Worm (Caenorhabditis elegans) whole organism, L2 larva: Measurements from ENCODE around the gene otpl-3.

ENCODE experiments used
- C34F6.9 ChIP-seq: fragments of 150-350 bp; optimal IDR thresholded peaks from 2 replicates; lab custom pipeline; 2014; ENCODE audit warnings: missing biosample characterization, missing genetic modification characterization
- F13H6.1 ChIP-seq: sonication (generic microtip); optimal IDR thresholded peaks from 2 replicates; lab custom pipeline; 2016; ENCODE audit warnings: missing genetic modification characterization, missing compliant biosample characterization
- ZK546.5 ChIP-seq: sonication (generic microtip); optimal IDR thresholded peaks from 2 replicates; lab custom pipeline; 2017; ENCODE audit warnings: missing biosample characterization, missing genetic modification characterization
- alr-1 ChIP-seq: fragments of 150-350 bp; optimal IDR thresholded peaks from 2 replicates; lab custom pipeline; 2014; ENCODE audit warnings: missing biosample characterization, missing genetic modification characterization
- ama-1 ChIP-seq: fragments of 150-350 bp; optimal IDR thresholded peaks from 2 replicates; lab custom pipeline; 2018; ENCODE audit warnings: inconsistent platforms
- blmp-1 ChIP-seq: sonication (generic microtip); optimal IDR thresholded peaks from 2 replicates; lab custom pipeline; 2017; ENCODE audit warnings: missing genetic modification characterization, mild to moderate bottlenecking, missing compliant biosample characterization, antibody characterized with exemption, moderate library complexity; ENCODE audit not compliant: insufficient read depth
- ceh-16 ChIP-seq: fragments of 150-350 bp; optimal IDR thresholded peaks from 2 replicates; lab custom pipeline; 2014; ENCODE audit warnings: missing biosample characterization, missing genetic modification characterization
- ceh-82 ChIP-seq: fragments of 150-350 bp; optimal IDR thresholded peaks from 2 replicates; lab custom pipeline; 2014; ENCODE audit warnings: missing biosample characterization, missing genetic modification characterization
- dmd-4 ChIP-seq: sonication (generic microtip); optimal IDR thresholded peaks from 2 replicates; lab custom pipeline; 2017; ENCODE audit warnings: missing biosample characterization, missing genetic modification characterization
- egl-27 ChIP-seq: sonication (generic microtip); optimal IDR thresholded peaks from 3 replicates; lab custom pipeline; 2017; ENCODE audit warnings: missing biosample characterization, missing genetic modification reagents, missing genetic modification characterization
- elt-1 ChIP-seq: fragments of 150-350 bp; optimal IDR thresholded peaks from 2 replicates; lab custom pipeline; 2014; ENCODE audit warnings: missing biosample characterization, missing genetic modification characterization
- elt-3 ChIP-seq: sonication (generic microtip); optimal IDR thresholded peaks from 2 replicates; lab custom pipeline; 2017; ENCODE audit warnings: missing biosample characterization, missing genetic modification characterization
- gmeb-1 ChIP-seq: fragments of 150-350 bp; optimal IDR thresholded peaks from 2 replicates; lab custom pipeline; 2014; ENCODE audit warnings: missing biosample characterization, missing genetic modification characterization
- lin-13 ChIP-seq: fragments of 150-350 bp; optimal IDR thresholded peaks from 2 replicates; lab custom pipeline; 2014; ENCODE audit warnings: missing biosample characterization, missing genetic modification reagents, missing genetic modification characterization
- lin-39 ChIP-seq: fragments of 150-350 bp; optimal IDR thresholded peaks from 2 replicates; lab custom pipeline; 2014; ENCODE audit warnings: missing biosample characterization, missing genetic modification reagents, missing genetic modification characterization
- lsy-2 ChIP-seq, 2 experiments: fragments of 150-350 bp in 1 of 2; sonication (generic microtip) in 1 of 2; optimal IDR thresholded peaks; 2 replicates each; lab custom pipeline; 2014 to 2017; ENCODE audit warnings: missing biosample characterization in 2 of 2, missing genetic modification characterization in 2 of 2
- mdl-1 ChIP-seq, 2 experiments: fragments of 150-350 bp in 1 of 2; sonication (generic microtip) in 1 of 2; optimal IDR thresholded peaks; 2 replicates each; lab custom pipeline; 2017; ENCODE audit warnings: missing biosample characterization in 2 of 2, missing genetic modification characterization in 2 of 2
- nhr-10 ChIP-seq: sonication (generic microtip); optimal IDR thresholded peaks from 2 replicates; lab custom pipeline; 2017; ENCODE audit warnings: missing biosample characterization, missing genetic modification characterization
- nhr-129 ChIP-seq: fragments of 150-350 bp; optimal IDR thresholded peaks from 2 replicates; lab custom pipeline; 2014; ENCODE audit warnings: missing biosample characterization, missing genetic modification characterization
- nhr-237 ChIP-seq: fragments of 150-350 bp; optimal IDR thresholded peaks from 2 replicates; lab custom pipeline; 2014; ENCODE audit warnings: missing biosample characterization, missing genetic modification characterization
- nhr-6 ChIP-seq: fragments of 150-350 bp; optimal IDR thresholded peaks from 2 replicates; lab custom pipeline; 2014; ENCODE audit warnings: missing biosample characterization, missing genetic modification characterization
- nhr-77 ChIP-seq: fragments of 150-350 bp; optimal IDR thresholded peaks from 2 replicates; lab custom pipeline; 2014; ENCODE audit warnings: missing biosample characterization, missing genetic modification characterization
- peb-1 ChIP-seq: fragments of 150-350 bp; optimal IDR thresholded peaks from 2 replicates; lab custom pipeline; 2014; ENCODE audit warnings: missing biosample characterization, missing genetic modification characterization
- skn-1 ChIP-seq: sonication (generic microtip); optimal IDR thresholded peaks from 2 replicates; lab custom pipeline; 2017; ENCODE audit warnings: missing biosample characterization, missing genetic modification characterization
- sma-3 ChIP-seq: sonication (generic microtip); optimal IDR thresholded peaks from 2 replicates; lab custom pipeline; 2016; ENCODE audit warnings: missing genetic modification reagents, missing genetic modification characterization, missing compliant biosample characterization
- sma-9 ChIP-seq, 2 experiments: fragments of 150-350 bp in 1 of 2; sonication (generic microtip) in 1 of 2; optimal IDR thresholded peaks; 2 replicates each; lab custom pipeline; 2014 to 2016; ENCODE audit warnings: missing genetic modification characterization in 2 of 2, mild to moderate bottlenecking in 1 of 2, missing biosample characterization in 1 of 2, missing compliant biosample characterization in 1 of 2, missing genetic modification reagents in 1 of 2, moderate library complexity in 1 of 2
- snpc-4 ChIP-seq: fragments of 150-350 bp; optimal IDR thresholded peaks from 2 replicates; lab custom pipeline; 2014; ENCODE audit warnings: missing biosample characterization, missing genetic modification characterization
- unc-39 ChIP-seq: fragments of 150-350 bp; optimal IDR thresholded peaks from 2 replicates; lab custom pipeline; 2014; ENCODE audit warnings: missing biosample characterization, missing genetic modification characterization
- unc-62 ChIP-seq: fragments of 150-350 bp; optimal IDR thresholded peaks from 2 replicates; lab custom pipeline; 2014; ENCODE audit warnings: missing biosample characterization, missing genetic modification reagents, missing genetic modification characterization
- zag-1 ChIP-seq: fragments of 150-350 bp; optimal IDR thresholded peaks from 2 replicates; lab custom pipeline; 2014; ENCODE audit warnings: missing biosample characterization, missing genetic modification characterization
- ztf-1 ChIP-seq: fragments of 200-800 bp; sonication (Bioruptor generic); conservative IDR thresholded peaks from 2 replicates; pipeline ENCODE4 v1.3.6; 2022; ENCODE audit warnings: missing genetic modification characterization, missing compliant biosample characterization
- ztf-11 ChIP-seq: sonication (generic microtip); optimal IDR thresholded peaks from 2 replicates; lab custom pipeline; 2017; ENCODE audit warnings: missing biosample characterization, missing genetic modification characterization
- ztf-4 ChIP-seq: fragments of 150-350 bp; optimal IDR thresholded peaks from 2 replicates; lab custom pipeline; 2014; ENCODE audit warnings: missing biosample characterization, missing genetic modification characterization

The otpl-3 gene

ce11 chrX:6963842-6964241 is 39.3 kb upstream of the otpl-3 start:
- TF ChIP-seq ama-1 (lab: Kevin White, UChicago) (no peak), peb-1 (tag; lab: Kevin White, UChicago) (no peak), nhr-77 (tag; lab: Kevin White, UChicago) (no peak), lin-39 (tag; lab: Kevin White, UChicago) (no peak), elt-1 (tag; lab: Kevin White, UChicago) (no peak), ceh-82 (tag; lab: Kevin White, UChicago) (no peak), nhr-6 (tag; lab: Kevin White, UChicago) (no peak), sma-3 (GFP tag; lab: Kevin White, UChicago) (no peak), unc-39 (no peak), lin-13 (GFP tag; lab: Kevin White, UChicago) (no peak), unc-62 (no peak), mdl-1 (tag; optimal IDR thresholded peaks at IDR 0.05; lab: Kevin White, UChicago) (no peak), ztf-1 (GFP tag; lab: Robert Waterston, UW) (no peak), sma-9 (GFP tag; optimal IDR thresholded peaks at IDR 0.05; lab: Kevin White, UChicago) (no peak), sma-9 (tag; optimal IDR thresholded peaks at IDR 0.05; lab: Kevin White, UChicago) (no peak), nhr-237 (tag; lab: Kevin White, UChicago) (no peak), ZK546.5 (no peak), elt-3 (tag; lab: Kevin White, UChicago) (no peak)

DNA sequence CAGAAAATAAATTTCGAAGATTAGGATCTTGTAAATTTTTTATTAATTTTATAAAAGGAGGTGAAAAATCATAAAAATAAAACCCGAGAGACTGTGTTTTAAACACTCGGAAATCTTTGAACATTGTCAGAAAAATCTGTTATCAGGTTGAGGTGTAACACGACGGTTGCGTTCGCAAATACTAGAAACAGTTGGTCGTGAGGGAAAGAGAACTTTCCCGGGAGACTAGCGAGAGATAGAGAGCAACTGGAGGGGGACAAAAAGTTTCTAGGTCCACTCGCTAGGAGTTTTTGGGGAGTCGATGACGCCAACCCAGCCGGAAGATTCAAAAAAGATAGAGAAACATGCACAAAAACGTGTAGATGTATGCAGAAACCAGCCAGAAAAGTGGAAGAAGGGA is 37.8 kb upstream of the otpl-3 start:
- TF ChIP-seq C34F6.9 (tag; lab: Kevin White, UChicago) (peak; percentile 13), ztf-1 (GFP tag; lab: Robert Waterston, UW) (no peak), ztf-11 (tag; lab: Kevin White, UChicago) (no peak), nhr-10 (tag; lab: Kevin White, UChicago) (no peak), lsy-2 (tag; optimal IDR thresholded peaks at IDR 0.05; lab: Kevin White, UChicago) (peak in 1 of 2 experiments; percentile 2), ceh-82 (tag; lab: Kevin White, UChicago) (no peak)
- TF ChIP-seq, all 48 proteins: peak for 2

ce11 chrX:6959534-6959933 is 35.0 kb upstream of the otpl-3 start:
- TF ChIP-seq snpc-4 (tag; lab: Kevin White, UChicago) (no peak), nhr-129 (peak; percentile 41), F13H6.1 (peak; percentile 10)

- TF ChIP-seq alr-1 (tag; lab: Kevin White, UChicago) (no peak), egl-27 (no peak), snpc-4 (tag; lab: Kevin White, UChicago) (no peak), dmd-4 (tag; lab: Kevin White, UChicago) (no peak), zag-1 (tag; lab: Kevin White, UChicago) (no peak), ceh-16 (tag; lab: Kevin White, UChicago) (no peak), unc-62 (no peak), gmeb-1 (tag; lab: Kevin White, UChicago) (no peak)
Measured at ce11 chrX:6958914-6959313, 34.4 kb upstream of the otpl-3 start.

DNA sequence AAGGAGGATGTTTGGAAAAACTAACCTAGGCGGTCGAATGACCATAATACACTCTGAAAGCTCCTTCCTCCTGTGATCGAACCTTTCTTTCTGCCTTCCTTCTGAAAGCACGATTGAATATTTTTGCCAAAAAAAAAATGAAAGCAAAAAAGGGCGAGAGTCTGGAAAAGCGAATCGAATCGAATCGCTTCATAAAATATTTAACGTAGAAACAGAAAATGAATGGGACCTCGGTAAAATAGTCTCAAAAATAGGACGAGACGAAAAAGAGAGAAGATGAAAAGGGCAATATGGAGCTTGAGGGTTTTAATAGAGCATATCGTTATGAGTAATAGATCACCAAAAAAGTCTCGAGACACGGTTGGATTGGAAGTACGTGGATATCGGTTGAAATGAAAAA is 31.7 kb upstream of the otpl-3 start, which contains the start of gene inx-1:
inx-1 (minus strand) TSS at position 101 of the 400 bp plus-strand sequence.
- no peak for TF ChIP-seq lin-39 (tag; lab: Kevin White, UChicago)
- no peak for TF ChIP-seq lin-13 (GFP tag; lab: Kevin White, UChicago)
- TF ChIP-seq ztf-4 = no peak
- TF ChIP-seq nhr-129 = no peak
- no peak for TF ChIP-seq sma-9 (GFP tag; optimal IDR thresholded peaks at IDR 0.05; lab: Kevin White, UChicago)
- no peak for TF ChIP-seq sma-9 (tag; optimal IDR thresholded peaks at IDR 0.05; lab: Kevin White, UChicago)

DNA sequence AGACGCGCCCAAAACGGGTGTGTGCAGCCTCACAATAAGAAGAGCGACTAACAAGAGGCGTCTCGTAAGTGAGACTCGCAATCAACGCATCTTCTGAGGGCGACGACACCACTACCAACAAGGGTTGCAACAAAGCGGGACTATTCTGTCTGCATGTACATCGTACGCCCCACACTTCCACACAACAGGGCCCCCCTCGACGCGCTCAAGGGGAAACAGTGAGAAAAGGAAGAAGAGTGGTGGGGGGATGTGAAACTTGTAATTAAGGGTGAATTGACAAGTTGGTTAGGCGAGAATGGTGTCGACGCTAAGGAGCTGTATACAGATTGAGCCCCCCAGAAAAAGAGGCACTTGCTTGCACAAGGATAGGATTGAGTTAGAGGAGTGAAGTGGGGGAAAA is 28.8 kb upstream of the otpl-3 start:
- TF ChIP-seq skn-1 (no peak), ztf-11 (tag; lab: Kevin White, UChicago) (no peak), sma-3 (GFP tag; lab: Kevin White, UChicago) (no peak), blmp-1 (no peak), nhr-237 (tag; lab: Kevin White, UChicago) (no peak), gmeb-1 (tag; lab: Kevin White, UChicago) (no peak)
- TF ChIP-seq, all 48 proteins: peak for 0
